Worm (Caenorhabditis elegans): ENCODE results near the gene F55C9.3.

DNA sequence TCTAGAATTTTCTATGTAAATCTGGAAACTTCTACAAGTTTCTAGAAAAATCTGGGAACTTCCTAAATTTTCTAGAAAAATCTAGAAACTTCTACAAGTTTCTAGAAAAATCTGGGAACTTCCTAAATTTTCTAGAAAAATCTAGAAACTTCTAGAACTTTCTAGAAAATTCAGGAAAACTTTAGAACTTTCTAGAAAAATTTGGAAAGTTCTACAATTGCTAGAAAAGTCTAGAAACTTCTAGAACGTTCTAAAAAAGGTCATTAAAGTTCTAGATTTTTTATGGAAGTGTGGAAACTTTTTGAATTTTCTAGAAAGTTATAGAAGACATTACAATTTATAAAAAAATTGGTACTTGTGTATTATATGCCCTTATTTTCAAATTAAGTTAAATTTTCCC, 5.1 kb upstream of the F55C9.3 start, which contains the start of gene F55C9.5:
- no peak for TF ChIP-seq unc-39 (tag; optimal IDR thresholded peaks at IDR 0.05)
- TF ChIP-seq lin-13 (tag; optimal IDR thresholded peaks at IDR 0.05) = no peak
- TF ChIP-seq hlh-1 (tag; optimal IDR thresholded peaks at IDR 0.05) = no peak
- TF ChIP-seq nhr-2 (tag; optimal IDR thresholded peaks at IDR 0.05) = no peak
- TF ChIP-seq nhr-12 (tag; optimal IDR thresholded peaks at IDR 0.05) = no peak
- TF ChIP-seq ztf-11 (tag; optimal IDR thresholded peaks at IDR 0.05) = no peak
- no peak for TF ChIP-seq pha-4 (tag; optimal IDR thresholded peaks at IDR 0.05)
- no peak for TF ChIP-seq snpc-4 (tag; optimal IDR thresholded peaks at IDR 0.05)

All from whole organism, mixed stage, embryonic.